Worm (Caenorhabditis elegans): ENCODE results near the gene ZC513.2.

Gene ZC513.2

ce11 chrV:8044957-8045356 lies 9.3 kb upstream of the ZC513.2 start:
- TF ChIP-seq tbx-7 (tag; optimal IDR thresholded peaks at IDR 0.05) (no peak), lim-6 (tag; optimal IDR thresholded peaks at IDR 0.05) (no peak), odd-2 (tag; optimal IDR thresholded peaks at IDR 0.05) (no peak), ceh-18 (tag; optimal IDR thresholded peaks at IDR 0.05) (no peak), fax-1 (tag; optimal IDR thresholded peaks at IDR 0.05) (no peak), fkh-10 (GFP tag; optimal IDR thresholded peaks at IDR 0.05) (no peak), ceh-30 (tag; optimal IDR thresholded peaks at IDR 0.05) (no peak), ets-4 (tag; optimal IDR thresholded peaks at IDR 0.05) (no peak), pros-1 (tag; optimal IDR thresholded peaks at IDR 0.05) (no peak), sox-4 (tag; optimal IDR thresholded peaks at IDR 0.05) (no peak), K02D7.2 (tag; optimal IDR thresholded peaks at IDR 0.05) (no peak), madf-2 (tag; optimal IDR thresholded peaks at IDR 0.05) (no peak), ceh-9 (tag; optimal IDR thresholded peaks at IDR 0.05) (no peak), pag-3 (tag; optimal IDR thresholded peaks at IDR 0.05; ENCODE audit: borderline replicate concordance) (no peak), elt-2 (tag; optimal IDR thresholded peaks at IDR 0.05) (no peak)

ce11 chrV:8046706-8047105 lies 7.5 kb upstream of the ZC513.2 start, which contains the start of gene ZC513.3:
Gene ZC513.3, plus strand, starts transcription at chrV:8047006.
- TF ChIP-seq pax-1 (tag; optimal IDR thresholded peaks at IDR 0.05): no peak
- TF ChIP-seq fkh-10 (GFP tag; optimal IDR thresholded peaks at IDR 0.05): no peak
- no peak for TF ChIP-seq Y22D7AL.16 (tag; optimal IDR thresholded peaks at IDR 0.05)
- TF ChIP-seq gmeb-2 (tag; optimal IDR thresholded peaks at IDR 0.05): no peak
- TF ChIP-seq ceh-2 (tag; optimal IDR thresholded peaks at IDR 0.05): no peak
- no peak for TF ChIP-seq dmd-4 (tag; optimal IDR thresholded peaks at IDR 0.05; ENCODE audit: borderline replicate concordance)
- TF ChIP-seq ceh-6 (GFP tag; optimal IDR thresholded peaks at IDR 0.05): no peak
- TF ChIP-seq npax-4 (tag; optimal IDR thresholded peaks at IDR 0.05): no peak
- no peak for TF ChIP-seq ceh-18 (tag; optimal IDR thresholded peaks at IDR 0.05)
- no peak for TF ChIP-seq ceh-24 (tag; optimal IDR thresholded peaks at IDR 0.05)
- TF ChIP-seq odd-2 (tag; optimal IDR thresholded peaks at IDR 0.05): no peak
- TF ChIP-seq tbx-2 (tag; optimal IDR thresholded peaks at IDR 0.05): no peak
- TF ChIP-seq ahr-1 (tag; optimal IDR thresholded peaks at IDR 0.05): no peak

- TF ChIP-seq syd-9 (tag; optimal IDR thresholded peaks at IDR 0.05) (no peak), ceh-2 (tag; optimal IDR thresholded peaks at IDR 0.05) (no peak), tbx-2 (tag; optimal IDR thresholded peaks at IDR 0.05) (no peak), ceh-30 (tag; optimal IDR thresholded peaks at IDR 0.05) (no peak), K02D7.2 (tag; optimal IDR thresholded peaks at IDR 0.05) (no peak), lim-6 (tag; optimal IDR thresholded peaks at IDR 0.05) (no peak), C08G9.2 (tag; optimal IDR thresholded peaks at IDR 0.05) (no peak), elt-4 (tag; optimal IDR thresholded peaks at IDR 0.05) (peak; percentile 74), dmd-4 (tag; optimal IDR thresholded peaks at IDR 0.05; ENCODE audit: borderline replicate concordance) (peak; percentile 14)
Measured at ce11 chrV:8050059-8050677, 4.1 kb upstream of the ZC513.2 start.

- TF ChIP-seq hlh-15 (tag; optimal IDR thresholded peaks at IDR 0.05) (no peak), Y22D7AL.16 (tag; optimal IDR thresholded peaks at IDR 0.05) (no peak), unc-42 (tag; optimal IDR thresholded peaks at IDR 0.05) (no peak), sox-2 (GFP tag; IDR thresholded peaks at IDR 0.05) (no peak), pax-1 (tag; optimal IDR thresholded peaks at IDR 0.05) (no peak), fkh-6 (tag; optimal IDR thresholded peaks at IDR 0.05) (no peak), nfya-1 (tag; optimal IDR thresholded peaks at IDR 0.05) (no peak), F13H6.1 (tag; optimal IDR thresholded peaks at IDR 0.05) (no peak), dmd-4 (tag; optimal IDR thresholded peaks at IDR 0.05; ENCODE audit: borderline replicate concordance) (no peak), che-1 (tag; optimal IDR thresholded peaks at IDR 0.05) (no peak), ref-2 (tag; optimal IDR thresholded peaks at IDR 0.05) (no peak)
Measured at ce11 chrV:8050811-8051210, 3.4 kb upstream of the ZC513.2 start, which contains the start of gene col-43. Gene col-43, minus strand, starts transcription at chrV:8050911.
